Worm (Caenorhabditis elegans): ENCODE measurements around the gene C09E10.3.

The C09E10.3 gene

ce11 chrX:975236-975535, 16.0 kb downstream of the C09E10.3 start:
- TF ChIP-seq ref-2 (tag; optimal IDR thresholded peaks at IDR 0.05): no peak

- peak; percentile 14 for TF ChIP-seq ceh-18 (tag; optimal IDR thresholded peaks at IDR 0.05)
- TF ChIP-seq nfya-1 (tag; optimal IDR thresholded peaks at IDR 0.05): peak; percentile 46
- TF ChIP-seq pros-1 (tag; optimal IDR thresholded peaks at IDR 0.05): no peak
- TF ChIP-seq ceh-31 (tag; optimal IDR thresholded peaks at IDR 0.05): peak; percentile 69
- peak; percentile 35 for TF ChIP-seq sdc-2 (tag; optimal IDR thresholded peaks at IDR 0.05)
- peak; percentile 15 for TF ChIP-seq ets-4 (tag; optimal IDR thresholded peaks at IDR 0.05)
- TF ChIP-seq ref-2 (tag; optimal IDR thresholded peaks at IDR 0.05): peak; percentile 56
- TF ChIP-seq unc-42 (tag; optimal IDR thresholded peaks at IDR 0.05): peak; percentile 15
- no peak for TF ChIP-seq C08G9.2 (tag; optimal IDR thresholded peaks at IDR 0.05)
- no peak for TF ChIP-seq rnt-1 (tag; optimal IDR thresholded peaks at IDR 0.05)
- peak; percentile 24 for TF ChIP-seq hlh-8 (tag; optimal IDR thresholded peaks at IDR 0.05)
- TF ChIP-seq pha-4 (tag; optimal IDR thresholded peaks at IDR 0.05): no peak
- TF ChIP-seq tbx-2 (tag; optimal IDR thresholded peaks at IDR 0.05): peak; percentile 20
- peak; percentile 80 for TF ChIP-seq ceh-48 (tag; optimal IDR thresholded peaks at IDR 0.05)
- no peak for TF ChIP-seq eyg-1 (tag; optimal IDR thresholded peaks at IDR 0.05)
- TF ChIP-seq madf-2 (tag; optimal IDR thresholded peaks at IDR 0.05): no peak
These were observed 16.5 kb downstream of the C09E10.3 start, which contains the start of gene vps-45 for ce11 chrX:974499-975235. Gene vps-45 (minus strand): TSS chrX:974848.

DNA sequence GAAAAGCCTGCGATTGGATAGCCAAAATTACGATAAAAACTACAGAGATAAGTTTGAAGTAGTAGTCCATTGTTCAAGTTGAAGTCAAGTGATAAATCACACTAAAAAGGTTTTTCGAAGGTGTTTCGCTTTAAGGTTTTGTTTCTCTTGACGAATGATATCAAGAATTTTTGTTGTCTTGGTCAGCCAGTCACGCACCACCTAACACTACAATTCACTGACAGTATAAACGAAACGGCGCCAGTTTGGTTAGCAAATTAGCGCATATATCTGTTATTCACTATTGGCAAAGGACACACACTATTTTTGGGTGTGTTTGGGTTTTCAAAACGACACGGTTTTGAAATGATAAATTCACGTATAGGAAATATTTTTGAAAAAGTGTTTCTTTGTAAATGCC, 21.1 kb downstream of the C09E10.3 start, which contains the start of gene C44C1.6:
Gene C44C1.6 (minus strand): TSS at position 199 of the 400 bp plus-strand sequence.
- no peak for TF ChIP-seq ceh-22 (tag; optimal IDR thresholded peaks at IDR 0.05)
- TF ChIP-seq pag-3 (tag; optimal IDR thresholded peaks at IDR 0.05; ENCODE audit: borderline replicate concordance): no peak
- TF ChIP-seq K02D7.2 (tag; optimal IDR thresholded peaks at IDR 0.05): no peak
- TF ChIP-seq nhr-11 (tag; optimal IDR thresholded peaks at IDR 0.05): no peak
- TF ChIP-seq F13H6.1 (tag; optimal IDR thresholded peaks at IDR 0.05): no peak
- TF ChIP-seq fkh-10 (GFP tag; optimal IDR thresholded peaks at IDR 0.05): no peak
- no peak for TF ChIP-seq C38D4.7 (GFP tag; optimal IDR thresholded peaks at IDR 0.05)
- TF ChIP-seq ets-4 (tag; optimal IDR thresholded peaks at IDR 0.05): no peak
- no peak for TF ChIP-seq ceh-24 (tag; optimal IDR thresholded peaks at IDR 0.05)
- TF ChIP-seq ref-2 (tag; optimal IDR thresholded peaks at IDR 0.05): no peak
- no peak for TF ChIP-seq ceh-14 (tag; optimal IDR thresholded peaks at IDR 0.05)
- TF ChIP-seq hlh-15 (tag; optimal IDR thresholded peaks at IDR 0.05): no peak
- no peak for TF ChIP-seq pros-1 (tag; optimal IDR thresholded peaks at IDR 0.05)
- TF ChIP-seq ceh-45 (GFP tag; IDR thresholded peaks at IDR 0.05): no peak

DNA sequence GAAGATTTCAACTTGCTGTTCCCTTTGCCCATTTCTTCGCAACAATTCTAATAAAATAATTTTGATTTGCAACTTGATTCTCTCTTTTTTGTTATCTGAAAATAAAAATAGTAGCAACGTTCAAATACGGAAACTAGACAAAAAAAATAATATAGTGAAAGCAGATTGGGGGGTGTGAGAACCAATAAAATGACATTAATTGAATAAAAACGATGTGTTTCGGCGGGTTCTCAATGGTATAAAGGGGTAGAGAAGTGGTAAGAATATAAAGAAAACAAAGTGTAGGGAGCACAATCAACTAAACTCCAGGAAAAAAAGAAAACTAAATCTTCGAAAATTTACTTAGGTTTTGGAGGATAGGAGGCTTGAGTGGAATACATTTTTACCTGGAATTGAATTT, 28.0 kb downstream of the C09E10.3 start, which contains the start of gene ncs-1:
Gene ncs-1 (minus strand): TSS at position 101 of the 400 bp plus-strand sequence.
- no peak for TF ChIP-seq ceh-19 (GFP tag; optimal IDR thresholded peaks at IDR 0.05)
- TF ChIP-seq unc-55 (GFP tag; optimal IDR thresholded peaks at IDR 0.05): no peak
- TF ChIP-seq Y22D7AL.16 (tag; optimal IDR thresholded peaks at IDR 0.05): no peak

- TF ChIP-seq pqm-1 (tag; optimal IDR thresholded peaks at IDR 0.05) (no peak), C38D4.7 (GFP tag; optimal IDR thresholded peaks at IDR 0.05) (no peak), odd-2 (tag; optimal IDR thresholded peaks at IDR 0.05) (no peak), lim-6 (tag; optimal IDR thresholded peaks at IDR 0.05) (no peak)
These were observed 31.0 kb downstream of the C09E10.3 start for ce11 chrX:960139-960538.

- no peak for TF ChIP-seq nhr-232 (tag; optimal IDR thresholded peaks at IDR 0.05)
These were observed 33.6 kb downstream of the C09E10.3 start, which contains the start of gene chil-10 for ce11 chrX:957581-957980. Gene chil-10 (plus strand): TSS chrX:957881.

Measured in whole organism, late embryonic.